Fruit fly (Drosophila melanogaster): ENCODE results near the gene Dhpr.
A peak's percentile ranks its signal among the peaks of the same experiment; 100 is the strongest.

The Dhpr gene

DNA sequence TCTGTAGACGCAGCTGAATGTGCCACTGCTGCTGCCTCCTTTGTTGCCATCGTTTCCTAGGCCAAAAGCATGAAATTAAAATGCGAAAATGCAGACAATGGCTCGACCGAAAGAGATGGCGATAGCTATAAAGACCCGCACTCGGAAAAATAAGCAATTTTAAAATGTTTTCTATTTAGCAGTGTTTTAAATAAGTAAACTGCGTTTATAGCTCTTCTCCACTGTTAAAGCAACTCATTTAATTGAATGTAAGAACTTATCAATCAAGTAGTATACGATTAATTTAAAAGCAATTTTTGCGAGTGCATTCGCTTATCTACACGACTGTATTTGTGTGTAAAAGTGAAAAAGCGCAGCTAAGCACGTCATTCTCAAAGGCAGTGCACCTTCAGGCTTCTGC, 14.8 kb upstream of the Dhpr start (continued):
- TF ChIP-seq Blimp-1 (GFP tag; optimal IDR thresholded peaks at IDR 0.05) = no peak
- TF ChIP-seq CG16779 (tag; optimal IDR thresholded peaks at IDR 0.05) = no peak
- no peak for TF ChIP-seq fd59A (GFP tag; optimal IDR thresholded peaks at IDR 0.05)
- no peak for TF ChIP-seq vri (GFP tag; optimal IDR thresholded peaks at IDR 0.05)
- TF ChIP-seq OdsH (GFP tag; optimal IDR thresholded peaks at IDR 0.05) = no peak
- TF ChIP-seq CG15336 (GFP tag; IDR thresholded peaks at IDR 0.05) = peak; percentile 38; the same call in 1 of the 2 replicates
- TF ChIP-seq dac (GFP tag; optimal IDR thresholded peaks at IDR 0.05) = no peak
- no peak for TF ChIP-seq Smox (GFP tag; optimal IDR thresholded peaks at IDR 0.05)
- TF ChIP-seq Sox102F (GFP tag; optimal IDR thresholded peaks at IDR 0.05) = no peak
- TF ChIP-seq CG8319 (GFP tag; optimal IDR thresholded peaks at IDR 0.05) = no peak
- no peak for TF ChIP-seq Ets96B (tag; optimal IDR thresholded peaks at IDR 0.05)

DNA sequence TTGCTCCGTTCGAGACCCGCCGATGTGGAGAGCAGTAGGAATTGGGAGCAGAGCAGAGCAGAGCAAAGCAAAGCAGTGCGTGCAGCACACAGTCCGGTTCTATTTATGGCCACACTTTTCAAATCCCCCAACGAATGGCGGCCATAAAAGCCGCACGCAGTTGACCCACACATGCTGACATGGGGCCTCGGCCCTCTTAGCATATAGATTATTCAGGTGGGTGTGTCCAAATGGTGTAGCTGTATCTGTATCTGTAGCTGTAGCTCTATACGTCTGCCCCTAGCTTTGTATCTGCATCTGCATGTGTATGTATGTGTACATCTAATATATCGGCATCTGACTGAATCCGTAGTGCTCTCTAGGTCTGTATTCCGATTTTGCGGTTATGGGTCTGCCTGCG, 13.1 kb upstream of the Dhpr start:
- TF ChIP-seq eg (GFP tag; IDR thresholded peaks at IDR 0.05) = no peak
- no peak for TF ChIP-seq Met (GFP tag; optimal IDR thresholded peaks at IDR 0.05)
- TF ChIP-seq CG34406 (GFP tag; optimal IDR thresholded peaks at IDR 0.05) = no peak
- TF ChIP-seq CG3919 (GFP tag; optimal IDR thresholded peaks at IDR 0.05) = no peak
- no peak for TF ChIP-seq fd59A (GFP tag; optimal IDR thresholded peaks at IDR 0.05)
- no peak for TF ChIP-seq Blimp-1 (GFP tag; optimal IDR thresholded peaks at IDR 0.05)
- no peak for TF ChIP-seq spab (GFP tag; optimal IDR thresholded peaks at IDR 0.05)
- no peak for TF ChIP-seq CG15336 (GFP tag; IDR thresholded peaks at IDR 0.05)
- no peak for TF ChIP-seq CG8119 (GFP tag; IDR thresholded peaks at IDR 0.05)
- no peak for TF ChIP-seq dac (GFP tag; optimal IDR thresholded peaks at IDR 0.05)
- TF ChIP-seq CG7368 (GFP tag; optimal IDR thresholded peaks at IDR 0.05) = no peak
- no peak for TF ChIP-seq CG11902 (GFP tag; optimal IDR thresholded peaks at IDR 0.05)
- no peak for TF ChIP-seq Eip75B (GFP tag; optimal IDR thresholded peaks at IDR 0.05)
- TF ChIP-seq Ets21C (GFP tag; optimal IDR thresholded peaks at IDR 0.05) = no peak
- TF ChIP-seq cyc (GFP tag; optimal IDR thresholded peaks at IDR 0.05) = no peak

DNA sequence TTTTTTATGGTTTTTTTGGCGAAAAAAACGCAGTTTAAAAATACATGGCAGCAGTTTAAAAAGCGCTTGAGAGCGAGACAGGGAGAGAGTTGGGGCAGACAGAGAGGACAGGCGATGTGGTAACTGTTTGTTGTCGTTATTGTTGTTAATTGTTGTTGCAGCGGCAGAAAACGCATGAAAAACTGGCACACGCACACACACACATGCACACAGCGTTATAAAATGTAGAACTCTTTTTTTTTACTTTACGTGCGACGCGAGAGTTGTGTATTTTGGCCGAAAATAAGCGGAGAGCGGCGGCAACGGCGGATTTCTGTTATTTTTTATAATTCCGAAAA, 9.5 kb upstream of the Dhpr start:
- TF ChIP-seq dac (GFP tag; optimal IDR thresholded peaks at IDR 0.05) (no peak), CG6163 (GFP tag; IDR thresholded peaks at IDR 0.05) (0 out of 3 replicates have a peak, but pooled peaks have one; percentile 9), Sox14 (GFP tag; optimal IDR thresholded peaks at IDR 0.05) (no peak), CG8119 (GFP tag; IDR thresholded peaks at IDR 0.05) (no peak)

DNA sequence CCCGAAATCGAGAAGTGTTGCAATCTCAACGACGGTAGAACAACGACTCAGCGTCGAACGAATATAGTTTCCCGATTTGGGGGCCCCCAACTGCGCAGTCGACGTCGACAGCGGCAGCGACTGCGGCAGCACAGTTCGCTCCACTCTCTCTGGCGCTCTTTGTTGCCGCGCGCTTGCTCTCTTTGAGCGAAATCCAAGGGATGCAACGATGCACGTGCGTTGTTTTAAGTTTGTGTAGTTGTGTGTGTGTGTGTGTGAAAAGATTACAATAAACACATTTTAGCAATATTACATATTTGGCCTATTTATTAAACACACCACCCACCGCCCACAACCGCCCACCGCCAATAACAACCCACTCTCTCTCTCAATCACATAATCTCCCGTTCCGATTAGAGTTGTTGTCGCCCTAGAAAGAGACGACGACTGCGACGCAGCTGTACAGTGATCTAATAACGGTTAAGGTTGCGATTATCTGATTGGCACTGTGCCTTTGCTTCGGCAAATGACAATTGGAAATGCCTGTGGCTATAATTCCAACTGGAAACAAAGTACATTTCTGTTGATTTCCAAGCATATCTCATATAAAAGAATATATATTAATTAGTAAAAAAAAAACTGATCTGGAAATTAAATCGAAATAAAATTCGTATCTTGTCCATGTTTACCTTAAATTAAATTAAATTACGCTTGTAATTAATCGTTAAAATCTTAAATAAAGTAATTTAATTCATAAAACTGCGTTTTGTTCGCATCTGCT, 8.9 kb upstream of the Dhpr start:
- TF ChIP-seq CG16779 (tag; optimal IDR thresholded peaks at IDR 0.05) = peak; percentile 23
- TF ChIP-seq CG15336 (GFP tag; IDR thresholded peaks at IDR 0.05) = peak; percentile 33; the same call in 1 of the 2 replicates
- no peak for TF ChIP-seq OdsH (GFP tag; optimal IDR thresholded peaks at IDR 0.05)
- TF ChIP-seq fd85E (GFP tag; optimal IDR thresholded peaks at IDR 0.05) = peak; percentile 18
- peak; percentile 46; the same call in 2 of the 3 replicates for TF ChIP-seq eg (GFP tag; IDR thresholded peaks at IDR 0.05)
- peak; percentile 47 for TF ChIP-seq CG32006 (GFP tag; optimal IDR thresholded peaks at IDR 0.05)
- no peak for TF ChIP-seq CG9139 (GFP tag; optimal IDR thresholded peaks at IDR 0.05)
- TF ChIP-seq svp (GFP tag) = peak; percentile 63
- TF ChIP-seq CG1621 (tag; optimal IDR thresholded peaks at IDR 0.05) = no peak
- no peak for TF ChIP-seq CG8632 (GFP tag; optimal IDR thresholded peaks at IDR 0.05)
- no peak for TF ChIP-seq dsx (GFP tag; optimal IDR thresholded peaks at IDR 0.05; ENCODE audit: poor library complexity, severe bottlenecking)
- TF ChIP-seq fkh (GFP tag; optimal IDR thresholded peaks at IDR 0.05) = no peak
- TF ChIP-seq CG10669 (GFP tag; optimal IDR thresholded peaks at IDR 0.05) = no peak
- TF ChIP-seq Eip78C (GFP tag) = peak; percentile 75
- no peak for TF ChIP-seq Lpt (GFP tag; optimal IDR thresholded peaks at IDR 0.05)
- TF ChIP-seq CG8119 (GFP tag; IDR thresholded peaks at IDR 0.05) = 0 out of 3 replicates have a peak, but pooled peaks have one; percentile 21
- TF ChIP-seq CG31627 (GFP tag; optimal IDR thresholded peaks at IDR 0.05) = no peak
- peak; percentile 18; the same call in 1 of the 3 replicates for TF ChIP-seq CG6163 (GFP tag; IDR thresholded peaks at IDR 0.05)
- no peak for TF ChIP-seq cyc (GFP tag; optimal IDR thresholded peaks at IDR 0.05)
